Worm (Caenorhabditis elegans): ENCODE results near the gene npp-26.
"Not testable (repeated sequence)": the region's sequence is repeated elsewhere in the genome, so short reads cannot be mapped to it uniquely, and the experiment has no call there.

DNA sequence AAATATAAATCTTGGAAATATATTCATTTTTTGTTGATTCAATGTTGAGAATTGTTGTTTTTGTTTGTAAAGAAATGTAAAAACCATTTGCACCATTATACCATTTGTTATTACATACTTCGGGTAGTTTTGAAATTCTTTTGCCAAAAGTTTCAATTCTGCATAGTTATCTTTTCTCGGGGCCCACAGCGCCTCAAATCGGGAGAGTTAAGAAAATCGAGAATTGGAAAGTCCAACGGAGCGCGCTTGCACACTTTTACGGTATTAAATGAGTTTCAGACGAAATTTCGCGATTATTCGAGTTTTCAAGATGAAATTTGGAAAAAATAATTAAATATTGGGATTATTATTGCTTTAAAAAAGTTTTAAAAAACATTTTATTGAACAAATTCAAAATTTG is 43.3 kb upstream of the npp-26 start:
- not testable (repeated sequence) for TF ChIP-seq unc-62 (GFP tag; optimal IDR thresholded peaks at IDR 0.05 in 1 of 2); unc-62 (tag; optimal IDR thresholded peaks at IDR 0.05); daf-19 (GFP tag; conservative IDR thresholded peaks at IDR 0.05); skn-1 (tag; optimal IDR thresholded peaks at IDR 0.05); nhr-6 (tag; optimal IDR thresholded peaks at IDR 0.05); T26A8.4 (GFP tag; IDR thresholded peaks at IDR 0.05); mes-2 (tag; optimal IDR thresholded peaks at IDR 0.05; ENCODE audit: poor library complexity, severe bottlenecking); lsy-2 (tag; optimal IDR thresholded peaks at IDR 0.05); lin-15B (tag; optimal IDR thresholded peaks at IDR 0.05); nhr-102 (tag; optimal IDR thresholded peaks at IDR 0.05); ceh-28 (tag; optimal IDR thresholded peaks at IDR 0.05)
